Fruit fly (Drosophila melanogaster): ENCODE data around the gene Met.
A peak's percentile ranks its signal among the peaks of the same experiment; 100 is the strongest.

Gene Met

dm6 chrX:11651420-11651819, 35.5 kb downstream of the Met start:
- TF ChIP-seq row (GFP tag; IDR thresholded peaks at IDR 0.05) (0 out of 3 replicates have a peak, but pooled peaks have one; percentile 6), CG11504 (tag; optimal IDR thresholded peaks at IDR 0.05) (peak; percentile 22), CG10979 (tag; optimal IDR thresholded peaks at IDR 0.05) (peak; percentile 56), Dek (tag; optimal IDR thresholded peaks at IDR 0.05) (no peak), en (GFP tag; optimal IDR thresholded peaks at IDR 0.05) (no peak), Drgx (GFP tag; IDR thresholded peaks at IDR 0.05) (peak; percentile 22; the same call in 1 of the 2 replicates), phol (tag; optimal IDR thresholded peaks at IDR 0.05) (peak; percentile 3), Med (GFP tag) (peak; percentile 14), Sox102F (GFP tag; optimal IDR thresholded peaks at IDR 0.05) (peak; percentile 8), CG33213 (GFP tag; optimal IDR thresholded peaks at IDR 0.05) (no peak), Hr78 (GFP tag; optimal IDR thresholded peaks at IDR 0.05) (no peak), CG10267 (tag; optimal IDR thresholded peaks at IDR 0.05) (no peak), CG9437 (GFP tag; optimal IDR thresholded peaks at IDR 0.05) (no peak), dmrt99B (tag; optimal IDR thresholded peaks at IDR 0.05) (peak; percentile 20), Nf-YA (GFP tag; IDR thresholded peaks at IDR 0.05) (no peak), CTCF (GFP tag; optimal IDR thresholded peaks at IDR 0.05) (peak; percentile 75), Ets65A (GFP tag) (peak; percentile 39), CG8281 (tag; optimal IDR thresholded peaks at IDR 0.05) (peak; percentile 75), CG15479 (GFP tag; optimal IDR thresholded peaks at IDR 0.05) (no peak), Trl (optimal IDR thresholded peaks at IDR 0.05) (no peak), Trl (GFP tag; optimal IDR thresholded peaks at IDR 0.05) (no peak), NFAT (GFP tag; IDR thresholded peaks at IDR 0.05) (no peak), emc (GFP tag; optimal IDR thresholded peaks at IDR 0.05) (no peak), hkb (optimal IDR thresholded peaks at IDR 0.05) (no peak), hkb (GFP tag; IDR thresholded peaks at IDR 0.05) (no peak), gem (tag; optimal IDR thresholded peaks at IDR 0.05) (peak; percentile 12)

- TF ChIP-seq CG6689 (GFP tag; IDR thresholded peaks at IDR 0.05) (peak; percentile 46), trh (GFP tag; optimal IDR thresholded peaks at IDR 0.05) (no peak), Dip3 (GFP tag; optimal IDR thresholded peaks at IDR 0.05) (no peak), cg (GFP tag; optimal IDR thresholded peaks at IDR 0.05) (no peak), CG2116 (GFP tag; optimal IDR thresholded peaks at IDR 0.05) (no peak), CG4707 (GFP tag; optimal IDR thresholded peaks at IDR 0.05) (no peak), CG34422 (GFP tag; IDR thresholded peaks at IDR 0.05) (no peak), en (GFP tag; optimal IDR thresholded peaks at IDR 0.05) (no peak), Mad (GFP tag; optimal IDR thresholded peaks at IDR 0.05) (no peak), mld (GFP tag; IDR thresholded peaks at IDR 0.05; ENCODE audit: partially characterized antibody) (no peak), CG15601 (tag; optimal IDR thresholded peaks at IDR 0.05) (no peak), CG17568 (GFP tag; optimal IDR thresholded peaks at IDR 0.05) (no peak), dm (GFP tag; optimal IDR thresholded peaks at IDR 0.05) (no peak), CG32767 (GFP tag; IDR thresholded peaks at IDR 0.05) (no peak), CG14667 (GFP tag; IDR thresholded peaks at IDR 0.05) (no peak), CG4404 (GFP tag; IDR thresholded peaks at IDR 0.05) (no peak), Optix (GFP tag; IDR thresholded peaks at IDR 0.05) (peak; percentile 33; the same call in 1 of the 3 replicates), CG8089 (GFP tag; optimal IDR thresholded peaks at IDR 0.05) (no peak), YL-1 (GFP tag; optimal IDR thresholded peaks at IDR 0.05) (no peak), Oli (tag; optimal IDR thresholded peaks at IDR 0.05) (peak; percentile 49), CG2202 (tag; optimal IDR thresholded peaks at IDR 0.05) (no peak), CG7357 (GFP tag; IDR thresholded peaks at IDR 0.05) (no peak), CG1832 (GFP tag; optimal IDR thresholded peaks at IDR 0.05) (no peak), bowl (GFP tag; IDR thresholded peaks at IDR 0.05) (no peak), Scr (GFP tag; IDR thresholded peaks at IDR 0.05; ENCODE audit: partially characterized antibody) (no peak), CG3065 (GFP tag; optimal IDR thresholded peaks at IDR 0.05) (no peak), CG31224 (GFP tag; IDR thresholded peaks at IDR 0.05) (no peak), bcd (GFP tag; optimal IDR thresholded peaks at IDR 0.05) (peak; percentile 22), grn (GFP tag; optimal IDR thresholded peaks at IDR 0.05) (no peak)
Measured at dm6 chrX:11652991-11653390, 37.1 kb downstream of the Met start.
